Worm (Caenorhabditis elegans) whole organism, dauer: ENCODE measurements around the gene nrx-1.

Source experiments
- unc-62 ChIP-seq: sonication (generic microtip); optimal IDR thresholded peaks from 2 replicates; lab custom pipeline; 2017; ENCODE audit warnings: missing biosample characterization, missing genetic modification reagents, missing genetic modification characterization

nrx-1 gene

DNA sequence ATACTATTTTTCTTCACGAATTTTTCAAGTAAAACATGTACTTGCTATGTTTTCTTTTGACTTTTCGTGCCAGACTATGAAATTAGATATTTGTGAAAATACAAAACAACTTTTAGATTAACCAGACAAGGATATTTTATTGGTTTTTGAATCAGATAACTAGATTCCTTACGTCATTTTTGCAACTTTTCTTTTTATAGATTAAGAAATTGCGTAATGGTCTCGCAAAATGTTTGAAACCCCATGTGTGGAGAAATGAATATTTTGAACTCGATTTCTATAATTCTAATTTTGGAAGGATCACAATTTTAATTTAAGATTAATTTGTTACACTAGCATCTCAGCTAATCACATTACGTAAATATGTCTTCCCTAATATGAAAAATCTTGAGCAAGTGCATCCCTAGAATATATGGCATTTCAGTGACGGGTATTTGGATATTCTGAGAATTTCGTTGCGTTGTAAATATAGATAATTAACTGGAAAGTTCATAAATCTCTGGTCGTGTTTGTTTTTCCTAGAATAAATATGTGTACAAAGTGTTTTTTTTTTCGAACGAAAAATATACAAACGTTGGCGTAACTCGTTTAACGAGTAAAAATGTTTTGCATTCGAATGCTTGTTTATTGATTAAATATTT lies 37.8 kb downstream of the nrx-1 start:
- no peak for TF ChIP-seq unc-62

DNA sequence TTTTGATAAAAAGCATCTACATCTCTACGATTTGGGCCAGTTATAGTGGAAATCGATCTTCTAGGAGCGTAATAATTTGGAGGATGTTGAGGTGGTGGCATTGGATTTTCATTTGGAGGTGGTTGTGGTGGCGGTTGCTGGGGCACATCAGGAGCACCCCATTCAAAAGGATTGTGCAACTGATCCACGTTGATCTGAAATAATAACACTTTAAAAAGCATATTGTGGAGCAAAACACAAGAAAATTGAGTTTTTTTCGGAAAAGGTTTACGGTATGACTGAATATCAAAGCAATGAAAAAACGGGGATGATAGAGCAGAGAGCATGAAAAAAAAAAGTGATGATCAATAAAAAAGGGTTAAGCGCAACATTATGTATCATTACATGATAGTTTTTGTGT lies 40.8 kb downstream of the nrx-1 start, which contains the start of gene saeg-1:
Gene saeg-1, minus strand, starts transcription at position 101 of the 400 bp plus-strand sequence.
- no peak for TF ChIP-seq unc-62

DNA sequence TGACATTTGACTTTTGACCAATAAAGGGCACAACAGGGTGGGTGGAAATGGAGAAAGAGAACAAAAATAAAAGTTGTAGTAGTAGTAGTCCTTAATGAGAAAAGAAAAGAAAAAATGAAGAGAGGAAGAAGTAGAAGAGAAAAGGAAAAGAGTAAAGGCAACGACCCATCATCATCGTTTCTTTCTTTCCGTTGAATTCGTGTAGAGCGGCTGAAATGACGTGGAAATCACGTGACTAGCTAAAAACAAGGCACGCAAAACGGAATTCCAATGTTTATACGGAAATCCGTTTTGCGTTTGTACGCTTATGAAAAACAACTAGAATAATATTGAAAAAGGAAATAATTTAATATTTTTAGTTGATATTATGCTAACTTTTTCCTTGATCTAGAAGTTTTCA lies 42.8 kb downstream of the nrx-1 start:
- no peak for TF ChIP-seq unc-62

DNA sequence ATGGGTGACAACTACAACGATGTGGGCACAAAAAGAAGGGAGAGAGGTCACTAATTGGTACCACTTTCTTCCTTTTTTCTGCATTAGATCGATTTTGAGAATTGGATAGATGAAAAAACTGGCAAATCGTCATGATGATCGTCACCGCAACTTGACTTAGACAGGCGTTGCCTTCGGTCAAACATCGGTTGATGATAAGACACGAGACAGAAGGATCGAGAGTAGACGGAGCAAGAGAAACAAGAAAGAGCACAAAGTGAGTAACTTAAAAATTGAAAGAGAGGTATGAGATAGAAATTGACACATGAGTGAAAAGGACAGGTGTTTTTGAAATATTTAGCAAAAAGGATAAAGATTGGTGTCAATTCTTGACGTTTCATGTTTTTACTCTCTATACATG lies 45.2 kb downstream of the nrx-1 start:
- no peak for TF ChIP-seq unc-62

DNA sequence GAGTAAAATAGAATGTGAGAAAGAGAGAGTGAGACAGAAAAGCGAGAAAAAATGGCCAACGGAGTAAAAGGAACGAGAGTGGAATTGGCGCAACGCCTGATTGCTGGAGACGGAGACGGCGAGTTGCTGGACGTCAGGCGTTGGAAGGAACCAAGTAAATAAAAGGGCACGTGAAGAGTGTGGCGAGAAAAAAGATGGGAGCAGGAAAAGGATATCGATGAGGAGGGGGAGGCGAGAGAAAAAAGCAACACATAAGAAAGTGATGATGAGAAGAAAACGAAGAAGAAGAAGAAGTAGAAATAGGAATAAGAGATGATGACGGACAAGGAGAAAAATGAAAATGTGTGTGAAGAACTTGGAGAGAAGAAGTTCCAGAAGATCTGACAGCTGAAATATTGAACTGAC lies 46.6 kb downstream of the nrx-1 start:
- TF ChIP-seq unc-62 = no peak

DNA sequence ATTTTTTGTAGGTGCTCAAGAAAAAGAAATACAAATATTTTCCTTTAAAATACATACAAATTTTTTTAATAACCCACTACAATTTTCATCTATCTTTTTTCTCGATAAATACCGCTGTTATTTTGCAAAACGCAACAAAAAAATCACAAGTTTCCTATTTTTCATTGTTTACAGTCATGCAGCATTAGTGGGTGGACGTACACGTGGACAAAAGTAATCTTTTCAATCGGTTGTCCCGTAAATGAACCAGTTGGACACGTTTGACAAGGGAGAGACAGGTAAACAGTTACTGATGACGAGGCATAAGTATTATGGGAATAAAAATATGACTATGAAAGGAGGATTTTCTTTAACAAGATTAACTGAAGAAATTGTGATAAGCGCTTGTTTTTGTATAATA lies 48.4 kb downstream of the nrx-1 start:
- no peak for TF ChIP-seq unc-62

DNA sequence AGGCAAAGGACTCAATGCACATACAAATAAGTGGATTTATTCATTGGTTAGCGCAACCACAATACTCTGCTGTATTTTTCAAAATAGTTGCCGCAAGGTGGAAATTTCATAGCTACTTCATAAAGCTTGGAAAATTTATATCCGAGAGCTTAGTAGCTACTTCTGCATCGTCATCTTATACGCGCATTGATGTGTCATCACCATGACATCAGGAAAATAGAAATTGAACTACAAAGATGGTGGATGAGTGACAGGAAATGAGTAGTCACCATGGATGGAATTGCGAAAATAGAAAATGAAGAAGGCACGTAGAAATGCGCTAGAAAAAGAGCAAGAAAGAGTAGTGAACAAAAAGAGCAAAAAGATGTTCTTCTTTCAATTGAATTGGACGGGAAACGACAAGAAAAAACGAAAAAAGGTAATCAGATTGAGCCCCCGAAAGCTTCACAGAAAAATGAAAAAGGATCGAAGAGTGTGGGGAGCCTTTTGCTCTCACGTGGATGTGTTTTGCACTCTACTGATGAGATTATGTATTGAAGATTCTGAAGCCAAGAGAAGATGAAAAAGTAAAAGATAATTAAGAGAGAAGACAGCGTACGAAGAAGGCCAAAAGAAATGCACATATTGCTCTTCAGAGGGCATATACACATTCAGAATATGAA lies 50.3 kb downstream of the nrx-1 start:
- TF ChIP-seq unc-62 = no peak

DNA sequence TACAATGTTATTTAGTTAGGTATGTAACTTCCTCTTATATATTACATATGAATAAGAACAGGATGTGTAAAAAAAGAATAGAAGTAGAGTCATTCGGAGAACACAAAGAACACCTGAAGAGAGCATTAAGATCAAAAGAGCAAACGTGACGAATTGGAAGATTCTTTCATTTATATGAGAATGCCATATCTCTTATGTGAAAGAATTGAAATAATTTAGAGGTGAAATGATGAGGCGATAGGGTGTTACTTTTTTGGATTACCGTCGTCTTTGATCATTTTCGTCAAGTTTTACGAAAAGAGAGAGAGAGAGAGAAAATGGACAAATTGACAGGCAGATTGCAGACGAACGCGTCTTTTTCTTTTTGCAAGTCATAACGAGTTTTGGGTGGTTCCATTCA lies 51.7 kb downstream of the nrx-1 start:
- no peak for TF ChIP-seq unc-62

DNA sequence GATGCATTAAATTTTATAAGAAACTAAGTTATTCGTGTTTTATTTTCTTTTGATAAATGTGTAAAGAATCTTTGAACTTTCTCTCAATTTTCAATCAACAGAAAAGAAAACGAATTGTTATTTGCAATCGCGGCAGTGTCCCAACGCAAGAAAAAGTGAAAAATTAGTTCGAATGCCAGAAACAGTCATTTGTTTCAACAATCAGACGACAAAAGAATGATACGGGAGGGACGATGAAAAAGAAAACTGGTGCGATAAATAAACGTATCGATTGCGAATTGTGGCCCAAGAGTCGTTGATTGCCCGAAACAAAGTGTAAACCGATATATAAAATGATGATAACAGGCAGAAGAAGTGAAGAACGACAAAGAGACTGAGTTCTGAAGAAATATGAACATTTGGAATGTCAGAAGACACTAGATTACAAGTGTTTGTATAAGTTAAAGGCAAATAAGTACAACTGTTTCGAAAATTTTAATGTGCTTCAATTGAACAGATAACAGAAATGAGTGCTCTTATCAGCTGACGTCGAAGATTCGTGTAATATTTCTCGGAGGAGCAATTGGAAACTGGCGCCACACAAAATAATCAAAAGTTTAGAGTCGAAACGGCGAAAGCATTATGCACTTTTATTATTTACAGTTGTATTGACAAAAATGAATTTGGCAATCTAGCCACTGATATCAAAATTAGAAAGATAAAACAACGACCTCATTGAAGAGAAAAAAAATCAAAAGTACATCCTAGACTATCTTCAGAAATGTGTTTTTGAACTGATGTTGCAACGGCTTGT lies 53.2 kb downstream of the nrx-1 start:
- no peak for TF ChIP-seq unc-62

DNA sequence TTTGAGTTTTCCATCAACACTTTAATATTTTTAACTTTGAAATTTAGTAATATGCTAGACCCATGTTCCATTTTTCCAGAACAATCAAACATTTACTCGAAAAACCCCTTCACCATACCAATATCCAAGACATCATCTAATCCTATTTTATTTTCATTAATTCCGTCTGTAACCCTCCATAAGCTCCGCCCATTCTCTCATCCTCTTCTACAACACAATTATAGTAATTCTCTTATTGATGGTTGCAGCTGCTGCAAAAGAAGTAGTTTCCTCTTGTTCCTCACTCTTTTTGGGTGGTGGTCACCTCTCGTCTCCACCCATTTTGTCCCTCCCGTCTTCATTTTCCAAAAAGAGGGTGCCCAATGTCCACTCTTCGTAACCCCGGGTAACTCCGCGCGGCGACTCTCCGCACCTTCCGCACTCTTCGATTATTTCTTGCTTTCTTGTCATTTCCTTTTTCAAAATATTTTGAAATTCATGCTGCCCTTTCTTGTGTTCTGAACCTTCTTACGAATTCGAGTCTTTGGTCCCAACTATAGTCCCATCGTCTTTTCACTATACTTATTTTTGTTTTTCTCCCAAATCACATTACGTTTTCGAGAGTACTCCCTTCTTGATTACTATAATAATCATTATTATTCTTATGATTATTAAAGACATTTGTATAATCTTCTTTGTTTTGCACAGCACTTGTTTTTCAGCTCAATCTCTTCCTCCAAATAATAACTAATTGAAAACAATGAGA lies 55.5 kb downstream of the nrx-1 start, which contains the start of gene F32D8.1:
Gene F32D8.1, plus strand, starts transcription at position 695 of the 745 bp plus-strand sequence.
- TF ChIP-seq unc-62 = no peak

DNA sequence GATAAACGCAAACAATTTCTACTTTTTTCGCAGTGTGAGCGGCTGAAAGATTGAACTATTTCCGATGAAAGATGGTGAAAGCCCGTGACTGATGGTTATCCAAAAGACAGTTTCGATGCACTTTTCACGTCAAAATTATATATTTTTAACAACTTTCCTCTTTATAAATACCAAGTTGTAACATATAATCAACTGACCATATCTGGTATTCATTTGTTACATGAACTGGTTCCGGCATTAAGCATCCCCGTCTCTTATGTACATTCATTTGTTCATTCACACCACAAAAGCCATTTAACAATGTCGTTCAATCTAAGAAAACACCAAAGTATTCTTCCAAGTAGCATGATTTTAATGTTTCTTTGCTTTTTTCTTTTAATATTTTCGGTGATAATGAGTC lies 58.7 kb downstream of the nrx-1 start, which contains the start of gene F32D8.2:
Gene F32D8.2, plus strand, starts transcription at position 301 of the 400 bp plus-strand sequence.
- TF ChIP-seq unc-62 = no peak

DNA sequence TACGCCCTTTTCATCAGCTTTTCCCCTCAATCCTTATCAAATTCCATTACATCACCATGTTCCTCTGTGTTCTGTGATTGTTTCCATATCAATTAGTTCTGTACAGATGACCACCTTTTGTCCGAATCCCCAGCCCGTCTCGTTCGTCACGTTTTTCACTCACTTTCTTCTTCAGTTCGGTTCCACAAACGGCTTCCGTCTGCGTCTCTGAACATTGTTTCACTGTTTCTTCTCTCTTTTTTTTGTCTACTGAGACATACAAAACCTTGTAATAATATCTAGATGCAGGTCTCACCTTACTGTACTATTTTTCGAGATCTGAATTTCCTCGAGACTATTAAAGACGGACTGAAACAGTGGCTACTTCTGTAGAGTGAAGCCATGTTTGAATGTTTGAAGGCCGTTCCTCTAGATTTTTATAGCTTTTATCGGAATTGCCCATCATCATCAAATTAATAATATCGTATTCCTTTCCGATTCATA lies 61.6 kb downstream of the nrx-1 start, which contains the start of gene F32D8.3:
Gene F32D8.3, plus strand, starts transcription at position 433 of the 483 bp plus-strand sequence.
- no peak for TF ChIP-seq unc-62

DNA sequence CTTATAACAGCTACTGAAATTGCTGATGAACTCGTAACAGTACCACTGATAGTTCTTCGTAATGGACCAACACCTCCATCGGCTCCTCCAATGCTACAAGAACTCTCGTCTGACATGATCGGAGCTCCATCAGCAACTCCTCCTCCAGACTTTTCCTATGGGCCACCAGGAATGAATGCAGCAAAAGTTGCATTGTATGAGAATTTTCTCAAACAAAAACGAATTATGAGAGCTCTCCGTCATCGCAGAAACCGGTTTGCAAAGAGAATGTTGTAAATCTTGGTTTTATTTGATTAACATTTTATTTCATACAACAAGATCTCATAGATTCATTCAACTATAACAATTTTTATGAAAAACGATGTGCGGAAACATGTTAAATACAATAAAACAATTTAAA lies 62.8 kb downstream of the nrx-1 start:
- no peak for TF ChIP-seq unc-62

DNA sequence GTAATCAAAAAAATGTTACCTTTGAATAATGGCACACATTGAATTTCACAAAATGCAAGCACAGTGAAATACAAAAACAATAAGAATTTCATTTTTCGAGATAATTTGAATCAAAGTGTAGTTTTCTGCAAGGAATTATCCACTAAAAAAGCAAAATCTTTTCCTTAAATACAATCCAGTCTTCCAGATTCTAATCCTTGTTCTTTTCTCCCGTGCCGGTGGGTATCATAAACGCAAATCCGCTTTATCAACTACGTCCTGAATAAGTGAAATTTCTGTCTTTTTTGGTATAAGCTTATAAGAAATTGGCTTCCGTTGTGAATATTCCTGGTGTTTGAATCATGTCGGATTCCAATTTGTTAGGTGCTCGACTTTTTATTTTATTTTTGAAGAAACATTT lies 63.3 kb downstream of the nrx-1 start:
- no peak for TF ChIP-seq unc-62

DNA sequence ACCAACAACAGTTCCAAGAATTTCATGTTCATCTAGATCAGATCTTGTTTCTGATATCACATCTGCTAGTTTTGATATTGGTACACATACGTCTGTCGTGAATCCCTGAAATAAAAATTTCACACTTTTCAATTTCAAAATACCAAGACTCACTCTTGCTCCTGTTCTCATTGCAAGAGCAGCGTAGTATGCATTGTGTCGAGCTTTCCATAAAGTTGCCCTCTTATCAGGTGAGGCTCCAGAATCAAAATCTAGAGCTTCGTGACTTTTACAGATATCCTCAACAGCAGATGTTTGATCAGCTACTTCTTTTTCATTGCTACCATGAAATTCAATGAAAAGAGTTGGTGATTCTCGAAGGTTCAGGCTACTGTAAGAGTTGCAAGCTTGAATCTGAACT lies 64.2 kb downstream of the nrx-1 start, which contains the start of gene F32D8.11:
Gene F32D8.11, minus strand, starts transcription at position 101 of the 400 bp plus-strand sequence.
- no peak for TF ChIP-seq unc-62

DNA sequence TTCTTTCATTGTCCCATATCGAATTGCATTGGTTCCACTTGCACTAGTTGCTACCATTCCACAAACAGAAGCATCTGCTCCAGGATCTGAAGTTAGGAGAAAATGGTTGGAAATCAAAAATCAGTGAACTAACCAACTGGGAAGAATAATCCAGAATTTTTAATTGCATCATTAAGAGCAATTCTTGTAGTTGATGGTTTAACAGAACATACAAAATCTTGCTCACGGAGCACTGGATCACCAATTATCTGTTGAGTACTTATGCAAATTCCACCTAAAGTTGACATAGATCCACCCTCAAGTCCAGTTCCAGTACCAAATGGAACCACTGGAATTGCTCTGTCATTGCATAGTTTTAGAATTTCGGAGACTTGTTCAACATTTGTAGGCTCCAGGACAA lies 65.0 kb downstream of the nrx-1 start:
- TF ChIP-seq unc-62 = no peak
